Worm (Caenorhabditis elegans): ENCODE results near the gene fib-1.

The fib-1 gene

DNA sequence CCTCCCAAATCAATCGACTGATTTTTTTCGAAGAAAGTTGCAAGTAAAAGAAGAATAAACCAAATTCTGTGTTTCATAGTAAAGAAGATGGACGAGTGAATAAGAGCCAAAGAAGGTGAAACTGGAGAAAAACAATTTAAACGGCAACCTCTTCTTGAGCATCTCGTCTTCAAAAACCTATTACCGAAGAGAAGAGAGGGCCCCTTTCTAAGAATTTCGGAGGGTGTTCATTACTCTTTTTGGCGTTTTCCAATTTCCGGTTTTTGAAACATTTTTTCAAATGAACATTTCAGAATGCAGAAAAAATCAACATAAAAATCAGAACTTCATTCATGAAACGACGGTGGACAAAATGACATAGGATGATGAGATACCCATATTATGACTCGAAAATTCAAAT lies 9.5 kb upstream of the fib-1 start, which contains the start of gene nmr-2:
TSS of gene nmr-2 (minus strand) at position 101 of the 400 bp plus-strand sequence.
- no peak for TF ChIP-seq hnd-1 (tag; optimal IDR thresholded peaks at IDR 0.05)

DNA sequence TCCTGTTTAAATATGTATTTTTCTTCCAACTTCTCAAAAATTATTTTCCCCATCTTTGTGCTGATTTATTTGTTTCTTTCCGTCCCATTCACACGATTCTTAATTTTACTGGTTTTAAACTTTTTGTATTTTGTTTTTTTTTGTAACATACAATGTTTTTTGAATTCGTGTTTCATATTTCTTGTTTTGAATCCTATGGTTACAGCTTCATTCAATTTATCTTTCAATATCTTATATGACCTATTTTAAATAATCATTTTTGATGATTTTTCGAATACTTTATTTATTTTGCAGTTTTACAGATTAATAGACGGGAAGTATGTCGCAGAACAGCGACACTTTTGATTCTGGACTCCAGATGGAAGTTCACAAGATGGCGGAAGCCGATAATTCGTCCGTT lies 2.8 kb upstream of the fib-1 start, which contains the start of gene hrde-2:
TSS of gene hrde-2 (plus strand) at position 301 of the 400 bp plus-strand sequence.
- no peak for TF ChIP-seq sea-1 (GFP tag; conservative IDR thresholded peaks at IDR 0.05)
- TF ChIP-seq ceh-13 (GFP tag; optimal IDR thresholded peaks at IDR 0.05): no peak
- TF ChIP-seq F13C5.2 (tag; optimal IDR thresholded peaks at IDR 0.05): no peak
- TF ChIP-seq hmg-4 (GFP tag; optimal IDR thresholded peaks at IDR 0.05): no peak
- TF ChIP-seq hnd-1 (tag; optimal IDR thresholded peaks at IDR 0.05): no peak
- TF ChIP-seq hmbx-1 (tag; optimal IDR thresholded peaks at IDR 0.05): no peak
- TF ChIP-seq ets-7 (tag; optimal IDR thresholded peaks at IDR 0.05): no peak
- no peak for TF ChIP-seq tbx-11 (GFP tag; IDR thresholded peaks at IDR 0.05)
- no peak for TF ChIP-seq B0310.2 (tag; optimal IDR thresholded peaks at IDR 0.05)
- no peak for TF ChIP-seq scrt-1 (GFP tag; IDR thresholded peaks at IDR 0.05)
- TF ChIP-seq tra-4 (tag; optimal IDR thresholded peaks at IDR 0.05): no peak

DNA sequence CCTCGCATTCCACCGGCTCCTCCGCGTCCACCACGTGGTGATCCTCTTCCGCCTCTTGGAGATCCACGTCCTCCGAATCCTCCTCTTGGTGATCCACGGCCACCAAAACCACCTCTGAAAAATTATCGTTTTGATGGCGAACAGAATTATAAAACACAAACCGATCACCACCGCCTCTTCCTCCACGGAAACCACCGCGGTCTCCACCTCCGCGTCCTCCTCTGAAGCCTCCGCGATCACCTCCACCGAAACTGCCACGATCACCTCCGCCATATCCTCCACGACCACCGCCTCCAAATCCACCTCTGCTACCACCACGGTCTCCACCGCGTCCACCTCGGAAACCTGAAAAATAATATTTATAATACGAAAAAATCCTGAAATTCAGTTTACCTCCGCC lies 487 bp downstream of the fib-1 start:
- TF ChIP-seq B0310.2 (tag; optimal IDR thresholded peaks at IDR 0.05) (no peak), tbx-11 (GFP tag; IDR thresholded peaks at IDR 0.05) (no peak), flt-1 (GFP tag; IDR thresholded peaks at IDR 0.05) (no peak), hmbx-1 (tag; optimal IDR thresholded peaks at IDR 0.05) (no peak), ceh-36 (tag; optimal IDR thresholded peaks at IDR 0.05) (no peak), aly-1 (tag; optimal IDR thresholded peaks at IDR 0.05) (no peak), hmg-4 (GFP tag; optimal IDR thresholded peaks at IDR 0.05) (no peak), ceh-13 (GFP tag; optimal IDR thresholded peaks at IDR 0.05) (no peak), scrt-1 (GFP tag; IDR thresholded peaks at IDR 0.05) (no peak), pes-1 (GFP tag; IDR thresholded peaks at IDR 0.05) (no peak), tbx-37 (GFP tag; conservative IDR thresholded peaks at IDR 0.05) (no peak), ama-1 (optimal IDR thresholded peaks at IDR 0.05) (no peak)

DNA sequence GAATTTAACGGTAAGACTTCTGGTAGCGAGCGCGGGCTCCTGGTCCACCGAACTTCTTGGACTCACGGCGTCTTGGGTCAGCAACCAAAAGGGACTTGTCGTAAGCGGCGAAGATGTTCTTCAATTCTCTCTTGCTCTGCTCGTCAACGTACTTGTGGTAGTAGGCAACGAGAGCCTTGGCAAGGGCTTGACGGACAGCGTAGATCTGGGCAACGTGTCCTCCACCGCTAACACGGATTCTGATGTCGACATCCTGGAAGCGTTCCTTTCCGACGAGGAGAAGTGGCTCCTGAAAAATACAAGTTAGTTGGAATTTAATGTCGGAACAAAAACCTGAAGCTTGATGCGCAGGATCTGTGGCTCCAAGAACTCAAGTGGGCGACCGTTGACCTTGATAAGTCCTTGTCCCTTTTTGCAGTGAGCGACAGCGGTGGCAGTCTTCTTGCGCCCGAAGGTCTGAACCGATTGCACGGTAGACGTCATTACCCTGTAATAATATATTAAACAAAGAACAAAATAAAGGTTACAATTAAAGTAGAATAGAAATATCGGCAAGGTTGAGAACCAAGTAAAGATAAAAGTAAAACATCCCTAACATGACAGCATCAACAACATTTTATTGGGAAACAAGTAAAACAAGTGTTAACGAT lies 1.8 kb downstream of the fib-1 start, which contains the start of gene rps-16:
TSS of gene rps-16 (minus strand) at position 487 of the 650 bp plus-strand sequence.
- TF ChIP-seq ama-1 (optimal IDR thresholded peaks at IDR 0.05) (peak; percentile 33), tbx-11 (GFP tag; IDR thresholded peaks at IDR 0.05) (no peak), ceh-13 (GFP tag; optimal IDR thresholded peaks at IDR 0.05) (no peak)

DNA sequence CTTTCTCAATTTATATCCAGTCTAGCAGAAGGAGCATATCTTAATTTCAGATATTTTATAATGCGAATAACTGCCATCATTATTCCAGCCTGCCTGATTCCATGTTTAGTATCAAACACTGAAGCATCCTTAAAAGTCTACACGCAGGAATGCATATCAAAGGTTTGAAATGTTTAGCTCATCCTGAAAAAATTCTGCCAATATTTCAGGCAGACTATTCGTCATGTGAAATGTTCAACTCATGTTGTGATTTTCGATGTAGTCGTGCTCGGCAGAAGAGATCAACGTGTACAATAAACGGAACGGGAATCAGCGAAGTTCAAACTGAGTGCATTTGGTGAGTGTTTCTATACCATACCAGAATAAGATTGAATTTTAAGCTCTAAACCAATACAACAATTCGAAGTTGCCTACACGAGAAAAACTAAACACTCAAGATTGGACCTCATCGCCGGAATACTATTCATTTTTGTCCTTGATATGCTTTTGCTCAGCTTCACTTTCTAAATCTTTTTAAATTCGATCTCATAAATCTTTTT lies 2.5 kb downstream of the fib-1 start, which contains the start of gene T01C3.11:
TSS of gene T01C3.11 (plus strand) at position 51 of the 539 bp plus-strand sequence.
- no peak for TF ChIP-seq scrt-1 (GFP tag; IDR thresholded peaks at IDR 0.05)
- no peak for TF ChIP-seq ceh-13 (GFP tag; optimal IDR thresholded peaks at IDR 0.05)
- TF ChIP-seq B0310.2 (tag; optimal IDR thresholded peaks at IDR 0.05): no peak
- no peak for TF ChIP-seq sea-1 (GFP tag; conservative IDR thresholded peaks at IDR 0.05)
- no peak for TF ChIP-seq tbx-37 (GFP tag; conservative IDR thresholded peaks at IDR 0.05)
- TF ChIP-seq hmbx-1 (tag; optimal IDR thresholded peaks at IDR 0.05): no peak
- TF ChIP-seq flt-1 (GFP tag; IDR thresholded peaks at IDR 0.05): no peak
- no peak for TF ChIP-seq aly-1 (tag; optimal IDR thresholded peaks at IDR 0.05)

DNA sequence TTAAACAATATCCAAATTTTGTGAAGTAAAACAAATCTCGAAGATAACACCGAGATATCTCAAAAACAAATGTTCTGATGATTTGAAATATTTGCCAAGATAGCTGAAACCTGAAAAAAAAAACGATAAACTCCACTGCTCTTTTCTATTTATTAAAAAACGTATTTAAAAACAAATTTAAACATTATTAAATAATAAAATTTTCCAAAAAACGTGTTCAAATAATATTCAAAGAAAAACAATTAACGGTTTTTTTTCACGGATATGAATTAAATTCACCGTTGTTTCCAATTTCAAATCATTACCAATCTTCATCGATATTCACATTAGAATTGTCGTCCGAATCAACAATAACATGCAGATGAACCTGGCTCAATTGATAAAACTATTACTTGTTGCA lies 5.8 kb downstream of the fib-1 start, which contains the start of gene irld-14:
TSS of gene irld-14 (plus strand) at position 301 of the 400 bp plus-strand sequence.
- no peak for TF ChIP-seq hnd-1 (tag; optimal IDR thresholded peaks at IDR 0.05)
- TF ChIP-seq flt-1 (GFP tag; IDR thresholded peaks at IDR 0.05): no peak
- no peak for TF ChIP-seq ceh-36 (tag; optimal IDR thresholded peaks at IDR 0.05)
- no peak for TF ChIP-seq tbx-37 (GFP tag; conservative IDR thresholded peaks at IDR 0.05)
- no peak for TF ChIP-seq F13C5.2 (tag; optimal IDR thresholded peaks at IDR 0.05)
- no peak for TF ChIP-seq hmbx-1 (tag; optimal IDR thresholded peaks at IDR 0.05)
- no peak for TF ChIP-seq hmg-4 (GFP tag; optimal IDR thresholded peaks at IDR 0.05)
- no peak for TF ChIP-seq aly-1 (tag; optimal IDR thresholded peaks at IDR 0.05)
- no peak for TF ChIP-seq sea-1 (GFP tag; conservative IDR thresholded peaks at IDR 0.05)
- TF ChIP-seq pes-1 (GFP tag; IDR thresholded peaks at IDR 0.05): no peak
- no peak for TF ChIP-seq ets-7 (tag; optimal IDR thresholded peaks at IDR 0.05)
- no peak for TF ChIP-seq B0310.2 (tag; optimal IDR thresholded peaks at IDR 0.05)
- no peak for TF ChIP-seq tbx-11 (GFP tag; IDR thresholded peaks at IDR 0.05)

DNA sequence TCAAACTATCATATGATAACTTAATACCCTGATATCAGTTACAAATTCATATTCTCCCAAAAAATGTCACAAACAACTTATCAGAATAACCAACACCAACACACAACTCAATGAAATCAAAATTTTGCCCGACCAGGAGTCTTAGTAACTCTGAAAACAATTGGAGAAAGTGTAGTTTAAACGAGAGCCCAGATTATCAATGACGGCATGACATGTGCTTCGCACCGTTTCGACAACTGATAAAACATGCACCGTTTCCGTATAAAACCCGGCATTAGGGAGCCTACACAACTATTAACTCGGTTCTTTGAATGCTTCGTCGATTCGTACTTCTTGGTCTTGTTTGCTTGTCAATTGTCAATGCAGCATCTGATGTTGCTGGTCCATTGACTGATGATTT lies 8.4 kb downstream of the fib-1 start, which contains the start of gene fil-1:
TSS of gene fil-1 (plus strand) at position 219 of the 400 bp plus-strand sequence.
- TF ChIP-seq pes-1 (GFP tag; IDR thresholded peaks at IDR 0.05): no peak
- TF ChIP-seq tbx-37 (GFP tag; conservative IDR thresholded peaks at IDR 0.05): no peak
- TF ChIP-seq ceh-13 (GFP tag; optimal IDR thresholded peaks at IDR 0.05): no peak
- TF ChIP-seq ets-7 (tag; optimal IDR thresholded peaks at IDR 0.05): no peak
- TF ChIP-seq scrt-1 (GFP tag; IDR thresholded peaks at IDR 0.05): no peak
- no peak for TF ChIP-seq flt-1 (GFP tag; IDR thresholded peaks at IDR 0.05)
- no peak for TF ChIP-seq aly-1 (tag; optimal IDR thresholded peaks at IDR 0.05)
- TF ChIP-seq hmg-4 (GFP tag; optimal IDR thresholded peaks at IDR 0.05): no peak
- TF ChIP-seq hnd-1 (tag; optimal IDR thresholded peaks at IDR 0.05): no peak
- TF ChIP-seq B0310.2 (tag; optimal IDR thresholded peaks at IDR 0.05): no peak
- TF ChIP-seq F13C5.2 (tag; optimal IDR thresholded peaks at IDR 0.05): no peak
- TF ChIP-seq ama-1 (optimal IDR thresholded peaks at IDR 0.05): no peak
- no peak for TF ChIP-seq sea-1 (GFP tag; conservative IDR thresholded peaks at IDR 0.05)

DNA sequence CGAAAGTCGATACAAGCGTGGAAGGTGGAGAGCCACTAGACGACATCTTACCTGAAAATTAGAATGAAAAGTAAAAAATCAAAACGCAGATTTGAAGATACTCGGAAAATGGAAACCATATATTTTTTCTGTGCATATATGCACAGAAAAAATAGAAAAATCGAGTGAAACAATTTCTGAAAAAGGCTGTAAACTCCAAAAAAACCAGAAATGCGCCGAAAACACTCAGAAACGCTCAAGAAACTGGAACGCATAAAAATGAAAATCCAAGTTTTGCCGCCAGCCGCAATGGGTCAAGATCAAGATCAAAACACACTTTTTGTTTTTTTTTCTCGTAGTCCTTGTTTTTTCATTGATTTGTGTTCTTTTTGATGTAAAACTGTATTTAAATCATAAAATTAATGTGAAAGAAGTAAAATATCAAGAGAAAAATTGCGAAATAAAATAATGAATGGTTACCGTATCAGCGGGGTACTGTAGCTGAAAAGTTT lies 9.4 kb downstream of the fib-1 start, which contains the start of gene T01C3.3:
TSS of gene T01C3.3 (minus strand) at position 51 of the 491 bp plus-strand sequence.
- TF ChIP-seq tra-4 (tag; optimal IDR thresholded peaks at IDR 0.05) (no peak), ets-7 (tag; optimal IDR thresholded peaks at IDR 0.05) (no peak), F13C5.2 (tag; optimal IDR thresholded peaks at IDR 0.05) (no peak), hnd-1 (tag; optimal IDR thresholded peaks at IDR 0.05) (no peak), scrt-1 (GFP tag; IDR thresholded peaks at IDR 0.05) (no peak), flt-1 (GFP tag; IDR thresholded peaks at IDR 0.05) (no peak)

All from whole organism, early embryonic.